Worm (Caenorhabditis elegans) whole organism, L2 larva: ENCODE results near the gene cct-8.

Experiments
- C34F6.9 ChIP-seq: fragments of 150-350 bp; optimal IDR thresholded peaks from 2 replicates; lab custom pipeline; 2014; ENCODE audit warnings: missing biosample characterization, missing genetic modification characterization
- F13H6.1 ChIP-seq: sonication (generic microtip); optimal IDR thresholded peaks from 2 replicates; lab custom pipeline; 2016; ENCODE audit warnings: missing genetic modification characterization, missing compliant biosample characterization
- R02D3.7 ChIP-seq: fragments of 150-350 bp; optimal IDR thresholded peaks from 2 replicates; lab custom pipeline; 2014; ENCODE audit warnings: missing biosample characterization, missing genetic modification characterization
- Y55F3AM.14 ChIP-seq: fragments of 200-800 bp; sonication (Bioruptor generic); optimal IDR thresholded peaks from 2 replicates; lab custom pipeline; 2018; ENCODE audit warnings: mild to moderate bottlenecking, missing genetic modification characterization, missing compliant biosample characterization
- ZK546.5 ChIP-seq: sonication (generic microtip); optimal IDR thresholded peaks from 2 replicates; lab custom pipeline; 2017; ENCODE audit warnings: missing biosample characterization, missing genetic modification characterization
- alr-1 ChIP-seq: fragments of 150-350 bp; optimal IDR thresholded peaks from 2 replicates; lab custom pipeline; 2014; ENCODE audit warnings: missing biosample characterization, missing genetic modification characterization
- aly-2 ChIP-seq: fragments of 150-350 bp; optimal IDR thresholded peaks from 2 replicates; lab custom pipeline; 2014; ENCODE audit warnings: missing biosample characterization, missing genetic modification characterization
- ama-1 ChIP-seq: fragments of 150-350 bp; optimal IDR thresholded peaks from 2 replicates; lab custom pipeline; 2018; ENCODE audit warnings: inconsistent platforms
- blmp-1 ChIP-seq: sonication (generic microtip); optimal IDR thresholded peaks from 2 replicates; lab custom pipeline; 2017; ENCODE audit warnings: missing genetic modification characterization, mild to moderate bottlenecking, missing compliant biosample characterization, antibody characterized with exemption, moderate library complexity; ENCODE audit not compliant: insufficient read depth
- ceh-82 ChIP-seq: fragments of 150-350 bp; optimal IDR thresholded peaks from 2 replicates; lab custom pipeline; 2014; ENCODE audit warnings: missing biosample characterization, missing genetic modification characterization
- crh-2 ChIP-seq: sonication (generic microtip); optimal IDR thresholded peaks from 2 replicates; lab custom pipeline; 2017; ENCODE audit warnings: missing biosample characterization, missing genetic modification characterization
- dmd-4 ChIP-seq: sonication (generic microtip); optimal IDR thresholded peaks from 2 replicates; lab custom pipeline; 2017; ENCODE audit warnings: missing biosample characterization, missing genetic modification characterization
- egl-27 ChIP-seq: sonication (generic microtip); optimal IDR thresholded peaks from 3 replicates; lab custom pipeline; 2017; ENCODE audit warnings: missing biosample characterization, missing genetic modification reagents, missing genetic modification characterization
- elt-1 ChIP-seq: fragments of 150-350 bp; optimal IDR thresholded peaks from 2 replicates; lab custom pipeline; 2014; ENCODE audit warnings: missing biosample characterization, missing genetic modification characterization
- elt-3 ChIP-seq: sonication (generic microtip); optimal IDR thresholded peaks from 2 replicates; lab custom pipeline; 2017; ENCODE audit warnings: missing biosample characterization, missing genetic modification characterization
- fos-1 ChIP-seq: fragments of 150-350 bp; optimal IDR thresholded peaks from 2 replicates; lab custom pipeline; 2014; ENCODE audit warnings: missing biosample characterization, missing genetic modification characterization
- gmeb-1 ChIP-seq: fragments of 150-350 bp; optimal IDR thresholded peaks from 2 replicates; lab custom pipeline; 2014; ENCODE audit warnings: missing biosample characterization, missing genetic modification characterization
- lin-13 ChIP-seq: fragments of 150-350 bp; optimal IDR thresholded peaks from 2 replicates; lab custom pipeline; 2014; ENCODE audit warnings: missing biosample characterization, missing genetic modification reagents, missing genetic modification characterization
- lin-39 ChIP-seq: fragments of 150-350 bp; optimal IDR thresholded peaks from 2 replicates; lab custom pipeline; 2014; ENCODE audit warnings: missing biosample characterization, missing genetic modification reagents, missing genetic modification characterization
- lsy-2 ChIP-seq, 2 experiments: fragments of 150-350 bp in 1 of 2; sonication (generic microtip) in 1 of 2; optimal IDR thresholded peaks; 2 replicates each; lab custom pipeline; 2014 to 2017; ENCODE audit warnings: missing biosample characterization in 2 of 2, missing genetic modification characterization in 2 of 2
- mab-5 ChIP-seq: fragments of 150-350 bp; optimal IDR thresholded peaks from 2 replicates; lab custom pipeline; 2014; ENCODE audit warnings: missing biosample characterization, missing genetic modification characterization
- mbf-1 ChIP-seq: sonication (generic microtip); optimal IDR thresholded peaks from 2 replicates; lab custom pipeline; 2017; ENCODE audit warnings: missing biosample characterization, missing genetic modification characterization
- nhr-10 ChIP-seq: sonication (generic microtip); optimal IDR thresholded peaks from 2 replicates; lab custom pipeline; 2017; ENCODE audit warnings: missing biosample characterization, missing genetic modification characterization
- nhr-11 ChIP-seq: fragments of 150-350 bp; optimal IDR thresholded peaks from 2 replicates; lab custom pipeline; 2014; ENCODE audit warnings: missing biosample characterization, missing genetic modification characterization
- nhr-12 ChIP-seq: fragments of 150-350 bp; optimal IDR thresholded peaks from 2 replicates; lab custom pipeline; 2014; ENCODE audit warnings: missing biosample characterization, missing genetic modification characterization
- nhr-129 ChIP-seq: fragments of 150-350 bp; optimal IDR thresholded peaks from 2 replicates; lab custom pipeline; 2014; ENCODE audit warnings: missing biosample characterization, missing genetic modification characterization
- nhr-21 ChIP-seq: fragments of 150-350 bp; optimal IDR thresholded peaks from 2 replicates; lab custom pipeline; 2014; ENCODE audit warnings: missing biosample characterization, missing genetic modification characterization
- nhr-237 ChIP-seq: fragments of 150-350 bp; optimal IDR thresholded peaks from 2 replicates; lab custom pipeline; 2014; ENCODE audit warnings: missing biosample characterization, missing genetic modification characterization
- nhr-25 ChIP-seq: fragments of 150-350 bp; sonication (generic microtip); optimal IDR thresholded peaks from 3 replicates; lab custom pipeline; 2014; ENCODE audit warnings: missing biosample characterization, missing genetic modification characterization
- nhr-77 ChIP-seq: fragments of 150-350 bp; optimal IDR thresholded peaks from 2 replicates; lab custom pipeline; 2014; ENCODE audit warnings: missing biosample characterization, missing genetic modification characterization
- peb-1 ChIP-seq: fragments of 150-350 bp; optimal IDR thresholded peaks from 2 replicates; lab custom pipeline; 2014; ENCODE audit warnings: missing biosample characterization, missing genetic modification characterization
- sem-4 ChIP-seq: fragments of 150-350 bp; optimal IDR thresholded peaks from 2 replicates; lab custom pipeline; 2014; ENCODE audit warnings: missing biosample characterization, missing genetic modification reagents, missing genetic modification characterization
- skn-1 ChIP-seq: sonication (generic microtip); optimal IDR thresholded peaks from 2 replicates; lab custom pipeline; 2017; ENCODE audit warnings: missing biosample characterization, missing genetic modification characterization
- sma-3 ChIP-seq: sonication (generic microtip); optimal IDR thresholded peaks from 2 replicates; lab custom pipeline; 2016; ENCODE audit warnings: missing genetic modification reagents, missing genetic modification characterization, missing compliant biosample characterization
- sma-9 ChIP-seq, 2 experiments: fragments of 150-350 bp in 1 of 2; sonication (generic microtip) in 1 of 2; optimal IDR thresholded peaks; 2 replicates each; lab custom pipeline; 2014 to 2016; ENCODE audit warnings: missing genetic modification characterization in 2 of 2, mild to moderate bottlenecking in 1 of 2, missing biosample characterization in 1 of 2, missing compliant biosample characterization in 1 of 2, missing genetic modification reagents in 1 of 2, moderate library complexity in 1 of 2
- snpc-4 ChIP-seq: fragments of 150-350 bp; optimal IDR thresholded peaks from 2 replicates; lab custom pipeline; 2014; ENCODE audit warnings: missing biosample characterization, missing genetic modification characterization
- unc-39 ChIP-seq: fragments of 150-350 bp; optimal IDR thresholded peaks from 2 replicates; lab custom pipeline; 2014; ENCODE audit warnings: missing biosample characterization, missing genetic modification characterization
- unc-55 ChIP-seq: fragments of 150-350 bp; sonication (generic microtip); optimal IDR thresholded peaks from 3 replicates; lab custom pipeline; 2014; ENCODE audit warnings: missing biosample characterization, missing genetic modification reagents, missing genetic modification characterization
- ztf-1 ChIP-seq: fragments of 200-800 bp; sonication (Bioruptor generic); conservative IDR thresholded peaks from 2 replicates; pipeline ENCODE4 v1.3.6; 2022; ENCODE audit warnings: missing genetic modification characterization, missing compliant biosample characterization
- ztf-11 ChIP-seq: sonication (generic microtip); optimal IDR thresholded peaks from 2 replicates; lab custom pipeline; 2017; ENCODE audit warnings: missing biosample characterization, missing genetic modification characterization
- ztf-4 ChIP-seq: fragments of 150-350 bp; optimal IDR thresholded peaks from 2 replicates; lab custom pipeline; 2014; ENCODE audit warnings: missing biosample characterization, missing genetic modification characterization

cct-8 gene

ce11 chrIV:1120865-1121264 lies 27.1 kb upstream of the cct-8 start:
- TF ChIP-seq gmeb-1 (tag; lab: Kevin White, UChicago) (no peak), R02D3.7 (tag; lab: Kevin White, UChicago) (no peak), blmp-1 (no peak), Y55F3AM.14 (GFP tag; lab: Kevin White, UChicago) (no peak), F13H6.1 (tag; lab: Kevin White, UChicago) (no peak), ztf-4 (no peak), elt-3 (tag; lab: Kevin White, UChicago) (no peak), nhr-25 (tag; lab: Kevin White, UChicago) (no peak), mbf-1 (no peak), nhr-77 (tag; lab: Kevin White, UChicago) (no peak), crh-2 (tag; lab: Kevin White, UChicago) (no peak), C34F6.9 (tag; lab: Kevin White, UChicago) (no peak), alr-1 (tag; lab: Kevin White, UChicago) (no peak), egl-27 (tag; lab: Kevin White, UChicago) (no peak), unc-55 (GFP tag; lab: Kevin White, UChicago) (no peak), ztf-11 (tag; lab: Kevin White, UChicago) (no peak), peb-1 (tag; lab: Kevin White, UChicago) (no peak)

ce11 chrIV:1118566-1118965 lies 24.8 kb upstream of the cct-8 start, which contains the start of gene srx-13:
srx-13 (minus strand) TSS chrIV:1118666.
- TF ChIP-seq ztf-4 (no peak), nhr-21 (tag; lab: Kevin White, UChicago) (no peak), Y55F3AM.14 (GFP tag; lab: Kevin White, UChicago) (no peak), crh-2 (tag; lab: Kevin White, UChicago) (no peak), blmp-1 (no peak), aly-2 (no peak), ceh-82 (tag; lab: Kevin White, UChicago) (no peak), skn-1 (tag; lab: Kevin White, UChicago) (no peak), fos-1 (tag; lab: Kevin White, UChicago) (no peak), F13H6.1 (tag; lab: Kevin White, UChicago) (no peak), elt-1 (no peak), sem-4 (tag; lab: Kevin White, UChicago) (no peak), R02D3.7 (tag; lab: Kevin White, UChicago) (no peak), nhr-237 (tag; lab: Kevin White, UChicago) (no peak)

- TF ChIP-seq ztf-1 = no peak
- no peak for TF ChIP-seq mbf-1
- TF ChIP-seq lin-13 (GFP tag; lab: Kevin White, UChicago) = no peak
- TF ChIP-seq nhr-12 (tag; lab: Kevin White, UChicago) = no peak
- no peak for TF ChIP-seq gmeb-1 (tag; lab: Kevin White, UChicago)
- no peak for TF ChIP-seq nhr-10
- no peak for TF ChIP-seq snpc-4 (tag; lab: Kevin White, UChicago)
- TF ChIP-seq Y55F3AM.14 (GFP tag; lab: Kevin White, UChicago) = no peak
- no peak for TF ChIP-seq sem-4 (tag; lab: Kevin White, UChicago)
- TF ChIP-seq ama-1 (lab: Kevin White, UChicago) = no peak
- no peak for TF ChIP-seq nhr-237 (tag; lab: Kevin White, UChicago)
- no peak for TF ChIP-seq ZK546.5 (tag; lab: Kevin White, UChicago)
- TF ChIP-seq unc-39 (tag; lab: Kevin White, UChicago) = no peak
- no peak for TF ChIP-seq blmp-1
- TF ChIP-seq mab-5 = no peak
- no peak for TF ChIP-seq sma-3
- no peak for TF ChIP-seq nhr-11 (tag; lab: Kevin White, UChicago)
- TF ChIP-seq nhr-129 (tag; lab: Kevin White, UChicago) = no peak
Observed at ce11 chrIV:1113638-1114037, 19.9 kb upstream of the cct-8 start, which contains the start of gene srx-14. srx-14 (minus strand) TSS chrIV:1113738.

DNA sequence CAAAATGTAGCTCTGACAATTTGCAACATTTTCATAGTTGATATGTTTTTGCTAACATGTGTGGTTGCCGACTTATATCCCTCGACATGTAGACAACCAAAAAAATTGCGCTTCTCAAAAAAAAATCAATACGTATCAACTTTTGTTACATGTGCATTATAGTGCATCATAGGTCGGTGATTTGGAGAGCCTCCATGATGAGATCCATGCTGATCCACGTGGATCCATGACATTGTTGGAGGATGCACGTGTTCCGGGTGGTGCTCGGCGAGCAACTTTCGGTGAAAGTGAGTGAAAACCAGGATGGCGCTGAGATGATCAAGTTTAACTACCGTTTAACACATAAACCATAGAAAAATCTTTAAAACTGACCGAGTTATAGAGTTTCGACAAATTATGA lies 17.3 kb upstream of the cct-8 start:
- TF ChIP-seq crh-2 (tag; lab: Kevin White, UChicago) (no peak), F13H6.1 (tag; lab: Kevin White, UChicago) (peak; percentile 20)

DNA sequence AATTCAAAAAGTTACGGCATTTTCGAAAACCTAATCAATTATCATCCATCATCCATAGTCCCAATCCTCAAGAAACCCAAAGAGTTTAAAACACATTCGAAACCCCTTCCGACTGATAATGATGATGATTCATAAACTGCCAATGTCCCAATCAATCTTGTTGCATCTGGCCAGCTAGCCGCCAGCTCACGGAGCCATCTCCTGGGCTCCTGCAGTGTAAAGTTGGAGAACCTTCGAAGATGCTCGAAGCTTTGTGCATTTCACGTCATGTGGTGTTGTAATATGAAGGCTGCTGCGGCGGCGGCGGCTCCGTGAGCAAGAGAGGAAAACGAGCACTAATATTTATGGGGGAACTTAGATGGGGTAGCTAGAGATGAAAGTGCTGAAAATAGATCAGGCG lies 14.3 kb upstream of the cct-8 start:
- no peak for TF ChIP-seq snpc-4 (tag; lab: Kevin White, UChicago)
- TF ChIP-seq dmd-4 = no peak
- no peak for TF ChIP-seq fos-1 (tag; lab: Kevin White, UChicago)
- TF ChIP-seq blmp-1 = no peak
- peak in 1 of 2 experiments; percentile 23 for TF ChIP-seq lsy-2 (tag; optimal IDR thresholded peaks at IDR 0.05; lab: Kevin White, UChicago)
- no peak for TF ChIP-seq sma-3
- peak; percentile 40 for TF ChIP-seq ztf-4
- peak; percentile 52 for TF ChIP-seq sma-9 (GFP tag; optimal IDR thresholded peaks at IDR 0.05; lab: Kevin White, UChicago)
- no peak for TF ChIP-seq sma-9 (tag; optimal IDR thresholded peaks at IDR 0.05; lab: Kevin White, UChicago)
- TF ChIP-seq F13H6.1 (tag; lab: Kevin White, UChicago) = peak; percentile 82
- TF ChIP-seq nhr-129 (tag; lab: Kevin White, UChicago) = peak; percentile 66
- TF ChIP-seq nhr-10 = no peak
- TF ChIP-seq lin-39 = no peak
